Fruit fly (Drosophila melanogaster): ENCODE data around the gene CG18249.

CG18249 gene

dm6 chr3R:8190866-8191265, 29.1 kb upstream of the CG18249 start (continued):
- TF ChIP-seq sd (tag; optimal IDR thresholded peaks at IDR 0.05) (peak; percentile 8), zfh2 (GFP tag; optimal IDR thresholded peaks at IDR 0.05) (no peak), HLH54F (GFP tag; optimal IDR thresholded peaks at IDR 0.05) (no peak), mirr (GFP tag; optimal IDR thresholded peaks at IDR 0.05) (peak; percentile 35), pros (GFP tag; optimal IDR thresholded peaks at IDR 0.05) (no peak), C15 (GFP tag; IDR thresholded peaks at IDR 0.05) (no peak), ham (GFP tag; IDR thresholded peaks at IDR 0.05) (no peak), slou (GFP tag; optimal IDR thresholded peaks at IDR 0.05) (no peak), eve (GFP tag; optimal IDR thresholded peaks at IDR 0.05) (no peak), jing (GFP tag; optimal IDR thresholded peaks at IDR 0.05) (peak; percentile 83), CG3163 (GFP tag; optimal IDR thresholded peaks at IDR 0.05) (peak; percentile 17), slp2 (GFP tag; optimal IDR thresholded peaks at IDR 0.05) (no peak), CG6689 (GFP tag; IDR thresholded peaks at IDR 0.05) (no peak), bigmax (GFP tag; optimal IDR thresholded peaks at IDR 0.05) (no peak), chif (GFP tag; optimal IDR thresholded peaks at IDR 0.05) (peak in 1 of 2 experiments; percentile 73), zen2 (GFP tag; IDR thresholded peaks at IDR 0.05; ENCODE audit: partially characterized antibody) (0 out of 3 replicates have a peak, but pooled peaks have one; percentile 35), Scr (GFP tag; IDR thresholded peaks at IDR 0.05; ENCODE audit: partially characterized antibody) (no peak), CG6791 (GFP tag; IDR thresholded peaks at IDR 0.05; ENCODE audit: partially characterized antibody) (0 out of 3 replicates have a peak, but pooled peaks have one; percentile 30), pzg (GFP tag; optimal IDR thresholded peaks at IDR 0.05) (no peak), dmrt11E (tag; optimal IDR thresholded peaks at IDR 0.05) (no peak), Spps (tag; optimal IDR thresholded peaks at IDR 0.05) (no peak), CG7556 (GFP tag; optimal IDR thresholded peaks at IDR 0.05) (no peak), CG1832 (GFP tag; optimal IDR thresholded peaks at IDR 0.05) (peak; percentile 98), CG31388 (GFP tag; optimal IDR thresholded peaks at IDR 0.05) (no peak), CG7372 (GFP tag; IDR thresholded peaks at IDR 0.05) (no peak), Dip3 (GFP tag; optimal IDR thresholded peaks at IDR 0.05) (no peak), pho (GFP tag; optimal IDR thresholded peaks at IDR 0.05) (peak; percentile 6), CG10543 (GFP tag; optimal IDR thresholded peaks at IDR 0.05) (no peak), CG2875 (GFP tag; optimal IDR thresholded peaks at IDR 0.05) (no peak), ems (GFP tag; optimal IDR thresholded peaks at IDR 0.05) (no peak), CG1233 (GFP tag; optimal IDR thresholded peaks at IDR 0.05) (no peak), CG12659 (GFP tag; optimal IDR thresholded peaks at IDR 0.05) (no peak), Rx (GFP tag; IDR thresholded peaks at IDR 0.05) (no peak), otp (GFP tag; IDR thresholded peaks at IDR 0.05) (no peak), ac (GFP tag; optimal IDR thresholded peaks at IDR 0.05) (no peak), CG17802 (tag; optimal IDR thresholded peaks at IDR 0.05) (no peak), yki (optimal IDR thresholded peaks at IDR 0.05) (no peak), CG7745 (tag; optimal IDR thresholded peaks at IDR 0.05) (no peak), CG8089 (GFP tag; optimal IDR thresholded peaks at IDR 0.05) (no peak), trh (GFP tag; optimal IDR thresholded peaks at IDR 0.05) (no peak), PHDP (tag; optimal IDR thresholded peaks at IDR 0.05) (no peak), Gug (GFP tag; IDR thresholded peaks at IDR 0.05) (no peak), lov (optimal IDR thresholded peaks at IDR 0.05) (no peak), lov (GFP tag; IDR thresholded peaks at IDR 0.05) (no peak), chinmo (GFP tag; IDR thresholded peaks at IDR 0.05; ENCODE audit: partially characterized antibody) (peak; percentile 89; the same call in 3 of the 4 replicates), CG17912 (GFP tag; optimal IDR thresholded peaks at IDR 0.05) (no peak), D19A (tag; optimal IDR thresholded peaks at IDR 0.05) (no peak), Sry-β (GFP tag; optimal IDR thresholded peaks at IDR 0.05) (no peak), knrl (GFP tag; IDR thresholded peaks at IDR 0.05; ENCODE audit: partially characterized antibody) (peak; percentile 53), ewg (GFP tag; optimal IDR thresholded peaks at IDR 0.05) (peak; percentile 98), CG12236 (GFP tag; optimal IDR thresholded peaks at IDR 0.05) (no peak), peb (GFP tag; IDR thresholded peaks at IDR 0.05) (no peak)
